Worm (Caenorhabditis elegans) whole organism, L4/young adult: Measurements from ENCODE around the gene F55D1.1.

Experiments used
- W03F9.2 ChIP-seq: fragments of 150-350 bp; optimal IDR thresholded peaks from 2 replicates; lab custom pipeline; 2014; ENCODE audit warnings: missing biosample characterization, missing genetic modification characterization
- dao-5 ChIP-seq: sonication (generic microtip); optimal IDR thresholded peaks from 2 replicates; lab custom pipeline; 2016; ENCODE audit warnings: missing genotype, missing genetic modification characterization, moderate library complexity, missing compliant biosample characterization
- him-1 ChIP-seq: sonication (generic microtip); optimal IDR thresholded peaks from 2 replicates; lab custom pipeline; 2016; ENCODE audit warnings: missing genotype, missing genetic modification reagents, missing genetic modification characterization, missing compliant biosample characterization

The F55D1.1 gene

DNA sequence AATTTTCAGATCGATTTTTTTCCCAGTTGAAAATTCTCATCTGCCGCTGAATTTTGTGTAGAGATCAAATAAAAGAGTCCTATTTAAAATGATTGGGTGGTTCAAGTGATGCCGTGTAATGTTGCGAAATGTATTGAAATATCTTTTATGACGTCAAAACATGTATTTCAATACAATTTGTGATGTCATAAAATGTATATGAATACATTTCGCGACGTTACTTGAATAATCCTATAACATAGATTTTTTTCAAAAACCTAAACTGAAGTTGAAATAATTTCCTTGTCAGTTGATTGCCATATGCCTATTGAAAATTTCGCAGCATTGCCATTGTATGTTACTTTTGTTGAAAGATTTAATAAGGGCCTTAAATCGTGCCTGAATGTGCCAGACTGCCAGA is at the start of gene F55D1.1:
TSS of gene F55D1.1 (plus strand) at position 301 of the 400 bp plus-strand sequence.
- no peak for TF ChIP-seq dao-5 (tag; lab: Kevin White, UChicago)
- no peak for TF ChIP-seq W03F9.2
- TF ChIP-seq him-1 (tag; lab: Kevin White, UChicago), result no peak

DNA sequence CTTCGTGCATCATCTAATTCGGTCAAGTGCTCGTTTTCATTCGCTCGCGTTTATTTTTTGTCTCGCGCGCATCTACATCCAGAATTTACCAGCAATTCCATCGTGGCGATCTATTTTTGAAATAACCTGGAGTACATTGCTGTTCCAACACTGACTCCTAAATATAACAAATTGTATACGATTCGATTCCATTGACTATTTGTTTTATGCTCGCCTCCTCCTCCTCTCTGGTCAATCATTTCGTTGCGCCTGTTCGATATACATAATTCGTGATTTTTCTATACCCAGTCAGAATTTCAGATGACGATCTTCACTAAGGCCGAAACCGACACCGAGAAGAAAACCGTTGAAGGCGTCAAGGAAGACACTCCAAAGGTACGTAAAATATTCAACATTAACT is 44.8 kb upstream of the F55D1.1 start, which contains the start of gene itm-2:
TSS of gene itm-2 (plus strand) at position 301 of the 400 bp plus-strand sequence.
- no peak for TF ChIP-seq W03F9.2
- TF ChIP-seq dao-5 (tag; lab: Kevin White, UChicago), result no peak
- no peak for TF ChIP-seq him-1 (tag; lab: Kevin White, UChicago)

DNA sequence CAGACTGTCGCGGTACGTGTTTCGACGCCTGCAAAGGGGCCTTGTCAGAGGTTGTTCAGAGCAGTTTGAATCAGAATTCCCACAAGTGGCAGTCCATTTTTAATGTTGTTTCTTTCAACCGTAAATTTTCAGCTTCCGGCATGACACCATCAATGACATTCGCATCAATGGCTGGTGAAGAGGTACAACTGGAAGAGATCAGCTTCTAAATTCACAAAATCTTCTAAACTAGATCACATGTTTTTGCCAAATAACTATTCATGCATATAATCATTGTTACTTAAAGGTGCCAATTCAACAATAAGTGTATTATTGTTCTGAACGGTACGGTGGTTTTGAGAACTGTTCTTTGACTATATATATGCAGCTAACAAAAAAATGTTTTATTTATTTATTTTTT is 42.3 kb upstream of the F55D1.1 start:
- no peak for TF ChIP-seq him-1 (tag; lab: Kevin White, UChicago)
- no peak for TF ChIP-seq W03F9.2
- no peak for TF ChIP-seq dao-5 (tag; lab: Kevin White, UChicago)

DNA sequence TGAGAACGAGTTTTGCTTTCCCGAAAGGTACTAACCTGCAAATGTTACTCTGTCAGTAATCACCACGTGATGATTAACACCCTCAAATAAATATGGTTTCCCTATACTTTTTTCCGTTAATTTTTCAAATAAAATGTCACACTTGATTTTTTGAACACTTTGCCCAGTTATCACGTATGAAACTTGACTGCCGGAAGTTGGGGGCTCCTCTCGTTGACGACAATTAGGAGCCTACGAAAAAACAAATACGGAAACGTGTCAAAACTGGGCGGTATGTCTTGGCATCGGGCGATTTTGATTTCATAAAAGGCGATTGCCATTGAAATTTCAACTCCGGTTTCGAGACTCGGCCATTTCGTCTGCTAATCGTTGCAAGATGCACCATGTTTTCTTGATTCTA is 41.7 kb upstream of the F55D1.1 start, which contains the start of gene C25F6.8:
TSS of gene C25F6.8 (plus strand) at position 301 of the 400 bp plus-strand sequence.
- no peak for TF ChIP-seq him-1 (tag; lab: Kevin White, UChicago)
- no peak for TF ChIP-seq W03F9.2
- no peak for TF ChIP-seq dao-5 (tag; lab: Kevin White, UChicago)

DNA sequence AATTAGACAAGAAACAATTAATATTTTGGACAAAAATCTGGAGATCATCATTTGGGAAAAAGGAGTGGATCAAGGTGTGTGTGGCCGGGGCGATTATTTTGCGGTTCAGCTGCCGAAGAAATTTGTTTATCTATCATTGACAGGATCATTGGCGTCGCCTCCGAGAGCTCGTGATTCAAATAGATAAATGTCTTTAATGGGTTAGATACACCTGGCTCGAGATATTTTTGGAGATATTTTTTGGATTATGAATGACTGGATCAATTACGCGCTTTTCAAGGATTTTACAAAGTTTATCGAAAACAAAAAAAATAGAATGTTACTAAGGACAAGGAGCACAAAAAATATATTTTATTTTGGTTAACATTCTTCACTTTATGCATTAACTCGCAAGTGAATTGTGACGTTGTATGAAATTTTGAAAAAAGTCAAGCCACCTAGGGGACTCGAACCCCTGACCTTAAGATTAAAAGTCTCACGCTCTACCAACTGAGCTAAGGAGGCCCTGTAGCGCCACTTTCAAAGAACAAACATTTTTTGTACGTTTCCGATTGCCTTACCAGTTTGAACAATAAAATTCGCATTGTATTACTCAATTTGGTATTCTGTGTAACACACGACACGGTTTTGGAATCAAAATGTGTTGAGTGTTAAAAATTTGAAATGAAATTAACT is 38.7 kb upstream of the F55D1.1 start, which contains the start of gene C25F6.6:
TSS of gene C25F6.6 (minus strand) at position 51 of the 675 bp plus-strand sequence.
- TF ChIP-seq dao-5 (tag; lab: Kevin White, UChicago) (no peak), him-1 (tag; lab: Kevin White, UChicago) (no peak), W03F9.2 (no peak)

DNA sequence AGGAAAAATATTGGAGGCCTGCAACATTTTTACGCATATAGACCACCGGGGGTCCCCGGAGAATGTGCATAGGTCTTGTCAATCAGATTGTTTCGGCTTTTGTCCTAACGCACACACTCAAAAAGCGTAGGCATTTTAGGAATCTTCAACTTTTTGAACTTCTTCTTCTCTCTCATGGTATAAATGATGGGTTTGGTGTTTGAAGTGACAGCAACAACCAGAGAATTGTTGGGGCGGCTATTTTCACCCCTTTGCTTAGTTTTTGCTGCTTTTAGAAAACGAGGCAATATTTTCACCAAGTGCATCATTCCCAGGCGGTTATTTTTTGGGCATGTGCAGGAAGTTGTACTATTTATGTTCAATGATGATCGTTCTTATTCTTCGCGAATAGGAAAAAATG is 37.9 kb upstream of the F55D1.1 start:
- TF ChIP-seq him-1 (tag; lab: Kevin White, UChicago), result no peak
- TF ChIP-seq dao-5 (tag; lab: Kevin White, UChicago), result no peak
- TF ChIP-seq W03F9.2, result no peak

DNA sequence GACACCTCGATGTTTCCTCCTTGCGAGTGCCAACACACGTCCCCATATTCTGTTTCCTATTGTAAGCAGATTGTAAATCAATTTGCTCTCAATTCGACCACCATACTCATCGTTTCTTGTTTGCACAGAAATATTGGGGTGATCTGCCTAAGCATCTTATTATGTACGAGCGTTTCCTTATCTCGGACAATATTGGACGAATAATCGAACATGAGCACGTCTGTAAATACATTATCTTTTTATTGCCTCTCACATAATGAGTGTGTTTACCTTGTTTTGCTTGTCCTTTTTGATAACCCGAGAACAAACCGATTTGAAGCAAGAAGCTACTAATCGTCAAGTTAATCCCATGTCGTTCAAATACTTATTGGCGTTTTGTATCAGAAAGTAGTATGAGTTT is 34.5 kb upstream of the F55D1.1 start:
- TF ChIP-seq dao-5 (tag; lab: Kevin White, UChicago) (no peak), W03F9.2 (no peak), him-1 (tag; lab: Kevin White, UChicago) (no peak)

DNA sequence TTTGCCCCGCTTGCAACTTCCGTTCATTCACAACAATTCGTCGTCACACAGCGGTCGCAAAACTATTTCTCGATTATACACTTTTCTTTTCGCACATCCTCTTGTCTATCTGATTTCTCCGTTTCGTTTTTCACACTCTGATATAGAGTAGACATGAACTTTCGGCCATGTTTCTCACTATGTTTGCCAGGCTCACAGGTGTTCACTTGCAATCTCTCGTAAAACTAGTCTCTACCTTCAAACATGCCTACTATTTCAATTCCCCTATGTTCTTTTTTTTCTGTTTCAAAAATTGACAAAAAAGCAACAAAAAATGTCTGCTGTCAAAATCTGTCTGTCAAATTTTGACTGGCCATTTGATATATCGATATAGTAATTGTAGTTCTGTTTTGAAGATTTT is 32.5 kb upstream of the F55D1.1 start:
- TF ChIP-seq W03F9.2 (no peak), dao-5 (tag; lab: Kevin White, UChicago) (no peak), him-1 (tag; lab: Kevin White, UChicago) (no peak)

DNA sequence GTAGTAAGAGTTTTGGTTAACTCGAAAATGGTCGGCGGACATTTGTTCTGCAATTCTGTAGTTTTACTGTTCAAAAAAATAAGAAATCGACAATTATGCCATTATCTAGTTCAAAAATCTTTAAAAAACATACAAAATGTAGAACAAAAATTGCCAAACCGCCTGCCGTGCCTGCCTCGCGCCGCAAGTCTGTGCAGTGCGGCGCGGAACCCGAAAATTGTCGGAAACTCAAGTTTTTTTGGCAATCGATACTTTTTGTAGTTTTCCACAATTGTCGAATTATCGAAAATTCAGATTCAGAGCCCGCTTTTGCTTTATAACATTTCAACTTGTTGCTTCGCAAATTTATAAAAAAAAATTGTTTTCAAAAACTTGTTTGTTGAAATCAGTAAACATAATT is 31.6 kb upstream of the F55D1.1 start:
- TF ChIP-seq W03F9.2 (no peak), him-1 (tag; lab: Kevin White, UChicago) (no peak), dao-5 (tag; lab: Kevin White, UChicago) (no peak)

DNA sequence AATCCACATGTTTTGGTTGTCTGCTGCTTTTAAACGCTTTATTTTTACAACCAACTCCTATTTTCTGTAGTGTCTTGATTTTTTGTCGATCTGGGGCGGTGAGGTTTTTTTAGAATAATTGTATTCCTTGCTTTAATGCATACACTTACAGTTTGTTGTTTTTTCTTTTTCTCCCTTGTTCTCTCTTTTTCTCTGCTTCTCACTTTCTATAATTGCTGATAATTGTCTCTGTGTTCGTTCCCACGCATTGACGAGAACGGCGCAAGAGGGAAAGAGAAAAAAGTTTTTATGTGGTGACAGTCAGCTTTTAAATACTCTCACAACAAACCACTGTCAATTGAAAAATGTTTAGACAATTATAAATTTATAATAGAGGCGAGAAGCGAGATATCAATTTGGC is 30.9 kb upstream of the F55D1.1 start:
- TF ChIP-seq W03F9.2 (no peak), him-1 (tag; lab: Kevin White, UChicago) (no peak), dao-5 (tag; lab: Kevin White, UChicago) (no peak)

DNA sequence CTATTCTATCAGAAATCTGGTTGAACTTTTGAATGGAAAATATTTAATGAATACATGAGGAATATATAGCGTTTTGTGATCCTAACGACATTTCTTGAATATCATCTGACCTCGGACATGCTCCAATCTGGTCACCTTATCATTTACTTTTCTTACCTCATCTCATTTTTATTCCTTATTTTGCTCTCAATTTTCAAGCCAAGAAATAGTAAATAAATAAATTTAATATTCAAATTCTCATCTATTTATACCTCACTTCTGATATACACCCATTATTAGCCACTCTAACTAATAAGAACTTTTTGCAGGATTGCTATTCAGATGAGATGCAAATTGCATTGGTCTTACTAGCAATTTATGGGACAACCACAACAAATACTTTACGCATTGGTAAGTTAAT is 28.7 kb upstream of the F55D1.1 start, which contains the start of gene ddr-1:
TSS of gene ddr-1 (plus strand) at position 301 of the 400 bp plus-strand sequence.
- TF ChIP-seq W03F9.2, result no peak
- no peak for TF ChIP-seq dao-5 (tag; lab: Kevin White, UChicago)
- TF ChIP-seq him-1 (tag; lab: Kevin White, UChicago), result no peak

DNA sequence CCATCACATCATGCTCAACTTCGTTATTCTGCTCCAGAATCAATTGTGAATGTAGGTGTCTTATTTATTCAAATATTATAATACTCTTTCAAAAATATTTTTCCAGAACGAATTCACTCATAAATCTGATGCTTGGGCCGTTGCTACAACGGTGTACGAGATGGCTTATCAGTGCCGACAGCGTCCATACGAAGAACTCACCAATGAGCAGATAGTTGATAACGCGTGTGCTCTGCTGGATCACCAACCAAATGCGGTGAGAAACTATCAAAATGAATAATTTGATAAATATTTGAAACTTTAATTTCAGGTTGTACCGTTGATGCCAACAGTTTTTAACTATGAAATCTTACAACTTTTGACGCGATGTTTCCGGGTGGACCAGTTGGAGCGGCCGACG is 24.0 kb upstream of the F55D1.1 start:
- TF ChIP-seq W03F9.2, result no peak
- no peak for TF ChIP-seq him-1 (tag; lab: Kevin White, UChicago)
- no peak for TF ChIP-seq dao-5 (tag; lab: Kevin White, UChicago)

DNA sequence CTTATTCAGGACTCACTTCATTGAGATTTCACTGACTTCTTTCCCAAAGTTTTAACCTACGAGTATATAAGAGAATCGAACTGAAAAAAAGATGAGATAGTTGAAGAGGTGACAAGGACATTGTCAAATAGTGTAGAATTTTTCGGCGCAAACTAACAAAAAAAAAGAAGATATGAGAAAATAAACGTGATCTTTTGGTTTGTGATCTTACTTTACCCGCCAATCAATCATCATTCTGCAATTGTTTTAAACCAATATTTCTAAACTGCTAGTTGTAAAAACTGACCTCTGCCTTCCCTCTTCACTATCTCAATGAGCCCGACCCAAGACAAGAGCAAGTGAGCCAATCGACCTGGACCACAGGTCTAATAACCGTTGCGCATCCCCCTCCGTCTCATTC is 23.5 kb upstream of the F55D1.1 start:
- TF ChIP-seq W03F9.2 (no peak), dao-5 (tag; lab: Kevin White, UChicago) (no peak), him-1 (tag; lab: Kevin White, UChicago) (no peak)

DNA sequence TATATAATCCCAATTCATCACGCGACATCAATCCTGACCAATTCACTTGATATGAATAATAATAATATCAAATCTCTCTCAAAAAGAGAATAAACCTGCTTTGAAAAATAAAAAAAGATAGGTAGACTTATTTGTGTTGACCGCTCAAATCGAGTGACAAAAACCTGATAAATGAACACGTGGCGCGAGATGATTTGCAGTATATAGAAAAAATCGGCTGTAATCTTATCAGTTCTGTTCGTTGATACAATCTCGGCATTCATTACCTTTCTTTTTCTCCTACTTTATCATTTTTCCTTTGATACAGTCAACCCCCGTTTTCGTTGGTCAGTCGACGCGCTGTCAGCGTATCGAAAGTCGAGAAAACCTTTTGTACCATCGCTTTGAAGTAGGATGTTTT is 22.3 kb upstream of the F55D1.1 start:
- no peak for TF ChIP-seq W03F9.2
- TF ChIP-seq dao-5 (tag; lab: Kevin White, UChicago), result no peak
- no peak for TF ChIP-seq him-1 (tag; lab: Kevin White, UChicago)

DNA sequence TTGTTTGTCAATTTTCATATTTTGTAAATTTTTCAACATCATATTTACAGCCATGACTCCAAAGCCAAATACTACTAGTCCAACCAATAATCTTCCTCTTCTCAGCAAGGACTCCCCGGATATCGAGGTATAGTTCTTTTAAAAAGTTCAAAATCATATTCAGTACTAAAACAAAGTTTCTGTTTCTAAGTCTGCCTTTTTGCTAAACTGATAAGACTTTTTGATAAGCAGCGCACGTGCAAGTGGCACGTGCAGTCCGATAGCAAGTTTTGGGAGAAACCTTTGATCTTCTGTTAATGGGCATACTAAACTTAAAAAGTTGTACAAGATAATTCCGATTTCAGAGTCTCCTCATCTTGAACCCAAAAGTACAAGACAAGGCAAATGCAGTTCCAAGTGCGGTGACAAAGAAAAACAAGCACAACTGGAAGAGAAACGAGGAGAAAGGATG is 21.8 kb upstream of the F55D1.1 start, which contains the start of gene dpyd-1:
TSS of gene dpyd-1 (plus strand) at position 51 of the 451 bp plus-strand sequence.
- TF ChIP-seq him-1 (tag; lab: Kevin White, UChicago) (no peak), W03F9.2 (no peak), dao-5 (tag; lab: Kevin White, UChicago) (no peak)
